Worm (Caenorhabditis elegans) whole organism, young adult: ENCODE measurements around the gene srlf-31.

ENCODE experiments used
- B0261.1 ChIP-seq: sonication (generic microtip); optimal IDR thresholded peaks from 2 replicates; lab custom pipeline; 2016; ENCODE audit warnings: mild to moderate bottlenecking, missing genetic modification characterization, moderate library complexity, missing compliant biosample characterization
- B0336.3 ChIP-seq: fragments of 200-800 bp; sonication (Bioruptor generic); IDR thresholded peaks from 2 replicates; pipeline ENCODE4 v1.3.6; 2022; ENCODE audit warnings: missing genetic modification characterization, missing compliant biosample characterization
- F10E7.11 ChIP-seq: sonication (generic microtip); optimal IDR thresholded peaks from 2 replicates; lab custom pipeline; 2017; ENCODE audit warnings: mild to moderate bottlenecking, missing genetic modification characterization, moderate library complexity, missing compliant biosample characterization
- F22D6.2 ChIP-seq: sonication (generic microtip); optimal IDR thresholded peaks from 2 replicates; lab custom pipeline; 2016; ENCODE audit warnings: mild to moderate bottlenecking, missing genetic modification characterization, missing compliant biosample characterization
- F23B12.7 ChIP-seq: sonication (generic microtip); optimal IDR thresholded peaks from 2 replicates; lab custom pipeline; 2017; ENCODE audit warnings: missing genetic modification characterization, mild to moderate bottlenecking, missing compliant biosample characterization, antibody characterized with exemption, moderate library complexity; ENCODE audit not compliant: insufficient read depth
- F33H1.4 ChIP-seq: fragments of 200-800 bp; sonication (Bioruptor generic); IDR thresholded peaks from 2 replicates; pipeline ENCODE4 v1.3.6; 2022; ENCODE audit warnings: missing genetic modification reagents, missing genetic modification characterization, missing compliant biosample characterization
- F55B11.4 ChIP-seq: sonication (generic microtip); optimal IDR thresholded peaks from 2 replicates; lab custom pipeline; 2016; ENCODE audit warnings: missing compliant biosample characterization, missing genetic modification characterization, borderline replicate concordance; ENCODE audit not compliant: insufficient read depth
- Y56A3A.18 ChIP-seq: fragments of 200-800 bp; sonication (Bioruptor generic); IDR thresholded peaks from 2 replicates; pipeline ENCODE4 v1.3.6; 2022; ENCODE audit warnings: missing genetic modification reagents, missing genetic modification characterization, missing compliant biosample characterization
- Y79H2A.3 ChIP-seq: fragments of 200-800 bp; sonication (Bioruptor generic); conservative IDR thresholded peaks from 2 replicates; pipeline ENCODE4 v1.3.6; 2022; ENCODE audit warnings: missing genetic modification reagents, missing genetic modification characterization, missing compliant biosample characterization
- Y95B8A.8 ChIP-seq: fragments of 200-800 bp; sonication (Bioruptor generic); IDR thresholded peaks from 2 replicates; pipeline ENCODE4 v1.3.6; 2022; ENCODE audit warnings: missing genetic modification reagents, missing genetic modification characterization, missing compliant biosample characterization
- ZK185.1 ChIP-seq: sonication (generic microtip); optimal IDR thresholded peaks from 2 replicates; lab custom pipeline; 2016; ENCODE audit warnings: mild to moderate bottlenecking, missing genetic modification characterization, missing compliant biosample characterization; ENCODE audit not compliant: poor library complexity, severe bottlenecking
- akir-1 ChIP-seq: fragments of 200-800 bp; sonication (Bioruptor generic); optimal IDR thresholded peaks from 2 replicates; lab custom pipeline; 2018; ENCODE audit warnings: mild to moderate bottlenecking, missing genetic modification characterization, moderate library complexity, missing compliant biosample characterization
- aptf-2 ChIP-seq: fragments of 200-800 bp; sonication (Bioruptor generic); conservative IDR thresholded peaks from 2 replicates; pipeline ENCODE4 v1.3.6; 2022; ENCODE audit warnings: missing genetic modification reagents, missing genetic modification characterization, missing compliant biosample characterization
- athp-1 ChIP-seq: sonication (generic microtip); optimal IDR thresholded peaks from 2 replicates; lab custom pipeline; 2017; ENCODE audit warnings: mild to moderate bottlenecking, missing genetic modification characterization, missing compliant biosample characterization
- bed-1 ChIP-seq: fragments of 200-800 bp; sonication (Bioruptor generic); IDR thresholded peaks from 2 replicates; pipeline ENCODE4 v1.3.6; 2022; ENCODE audit warnings: missing genetic modification reagents, missing genetic modification characterization, missing compliant biosample characterization
- bed-2 ChIP-seq: fragments of 200-800 bp; sonication (Bioruptor generic); IDR thresholded peaks from 2 replicates; pipeline ENCODE4 v1.3.6; 2022; ENCODE audit warnings: missing genetic modification reagents, missing genetic modification characterization, missing compliant biosample characterization
- ceh-100 ChIP-seq: fragments of 200-800 bp; sonication (Bioruptor generic); IDR thresholded peaks from 2 replicates; pipeline ENCODE4 v1.3.6; 2022; ENCODE audit warnings: missing genetic modification reagents, missing genetic modification characterization, missing compliant biosample characterization
- ceh-40 ChIP-seq: fragments of 200-800 bp; sonication (Bioruptor generic); IDR thresholded peaks from 2 replicates; pipeline ENCODE4 v1.3.6; 2022; ENCODE audit warnings: missing genetic modification characterization, missing compliant biosample characterization
- ceh-58 ChIP-seq: fragments of 200-800 bp; sonication (Bioruptor generic); IDR thresholded peaks from 2 replicates; pipeline ENCODE4 v1.3.6; 2022; ENCODE audit warnings: missing genetic modification characterization, missing compliant biosample characterization
- ceh-79 ChIP-seq: sonication (generic microtip); optimal IDR thresholded peaks from 2 replicates; lab custom pipeline; 2017; ENCODE audit warnings: mild to moderate bottlenecking, missing genetic modification characterization, missing compliant biosample characterization
- chd-7 ChIP-seq: sonication (generic microtip); optimal IDR thresholded peaks from 2 replicates; lab custom pipeline; 2016; ENCODE audit warnings: mild to moderate bottlenecking, missing genetic modification characterization, moderate library complexity, missing compliant biosample characterization
- dpl-1 ChIP-seq: fragments of 150-350 bp; optimal IDR thresholded peaks from 2 replicates; lab custom pipeline; 2014; ENCODE audit warnings: missing biosample characterization, missing genetic modification reagents, missing genetic modification characterization
- egl-44 ChIP-seq: fragments of 200-800 bp; sonication (Bioruptor generic); IDR thresholded peaks from 2 replicates; pipeline ENCODE4 v1.3.6; 2022; ENCODE audit warnings: missing genetic modification reagents, missing genetic modification characterization, missing compliant biosample characterization
- ets-4 ChIP-seq: fragments of 200-800 bp; sonication (Bioruptor generic); optimal IDR thresholded peaks from 2 replicates; lab custom pipeline; 2018; ENCODE audit warnings: mild to moderate bottlenecking, missing genetic modification characterization, missing compliant biosample characterization
- fkh-3 ChIP-seq: sonication (generic microtip); optimal IDR thresholded peaks from 2 replicates; lab custom pipeline; 2016; ENCODE audit warnings: mild to moderate bottlenecking, missing genetic modification characterization, missing compliant biosample characterization
- hlh-12 ChIP-seq: sonication (generic microtip); optimal IDR thresholded peaks from 2 replicates; lab custom pipeline; 2016; ENCODE audit warnings: missing genetic modification characterization, missing compliant biosample characterization
- lin-35 ChIP-seq, 3 experiments: fragments of 150-350 bp in 2 of 3; sonication (generic microtip) in 1 of 3; optimal IDR thresholded peaks; 2 replicates each; lab custom pipeline; 2014 to 2018; ENCODE audit warnings: missing biosample characterization in 3 of 3, missing genetic modification characterization in 3 of 3, missing genetic modification reagents in 3 of 3
- lir-1 ChIP-seq: fragments of 200-800 bp; sonication (Bioruptor generic); conservative IDR thresholded peaks from 2 replicates; pipeline ENCODE4 v1.3.6; 2022; ENCODE audit warnings: missing genetic modification reagents, missing genetic modification characterization, missing compliant biosample characterization
- lsy-27 ChIP-seq: sonication (generic microtip); optimal IDR thresholded peaks from 2 replicates; lab custom pipeline; 2017; ENCODE audit warnings: missing genetic modification characterization, mild to moderate bottlenecking, missing compliant biosample characterization, antibody characterized with exemption, missing genotype, borderline replicate concordance; ENCODE audit not compliant: insufficient read depth
- madf-6 ChIP-seq: fragments of 200-800 bp; sonication (Bioruptor generic); IDR thresholded peaks from 2 replicates; pipeline ENCODE4 v1.3.6; 2022; ENCODE audit warnings: missing genetic modification reagents, missing genetic modification characterization, missing compliant biosample characterization
- madf-8 ChIP-seq: fragments of 200-800 bp; sonication (Bioruptor generic); conservative IDR thresholded peaks from 2 replicates; pipeline ENCODE4 v1.3.6; 2022; ENCODE audit warnings: missing genetic modification reagents, missing genetic modification characterization, missing compliant biosample characterization
- mcd-1 ChIP-seq: fragments of 200-800 bp; sonication (Bioruptor generic); IDR thresholded peaks from 2 replicates; pipeline ENCODE4 v1.3.6; 2022; ENCODE audit warnings: missing genetic modification reagents, missing genetic modification characterization, missing compliant biosample characterization
- nhr-120 ChIP-seq: fragments of 200-800 bp; sonication (Bioruptor generic); IDR thresholded peaks from 2 replicates; pipeline ENCODE4 v1.3.6; 2022; ENCODE audit warnings: missing genetic modification characterization, missing compliant biosample characterization
- nhr-27 ChIP-seq: fragments of 200-800 bp; sonication (Bioruptor generic); optimal IDR thresholded peaks from 2 replicates; lab custom pipeline; 2018; ENCODE audit warnings: mild to moderate bottlenecking, missing genetic modification characterization, moderate library complexity, missing compliant biosample characterization
- nhr-80 ChIP-seq: sonication (generic microtip); optimal IDR thresholded peaks from 2 replicates; lab custom pipeline; 2016; ENCODE audit warnings: missing genetic modification characterization, missing compliant biosample characterization
- rcor-1 ChIP-seq: fragments of 200-800 bp; sonication (Bioruptor generic); IDR thresholded peaks from 2 replicates; pipeline ENCODE4 v1.3.6; 2022; ENCODE audit warnings: missing genetic modification reagents, missing genetic modification characterization, missing compliant biosample characterization
- repo-1 ChIP-seq: sonication (generic microtip); optimal IDR thresholded peaks from 2 replicates; lab custom pipeline; 2017; ENCODE audit warnings: mild to moderate bottlenecking, missing genetic modification characterization, missing compliant biosample characterization
- snpc-1.1 ChIP-seq: sonication (generic microtip); optimal IDR thresholded peaks from 2 replicates; lab custom pipeline; 2017; ENCODE audit warnings: missing genetic modification characterization, mild to moderate bottlenecking, missing compliant biosample characterization, antibody characterized with exemption, moderate library complexity, missing genotype, missing genetic modification reagents; ENCODE audit not compliant: insufficient read depth
- sptf-2 ChIP-seq: fragments of 200-800 bp; sonication (Bioruptor generic); optimal IDR thresholded peaks from 2 replicates; lab custom pipeline; 2018; ENCODE audit warnings: mild to moderate bottlenecking, missing genetic modification characterization, missing compliant biosample characterization
- tbp1 ChIP-seq: fragments of 200-800 bp; sonication (Bioruptor generic); optimal IDR thresholded peaks from 2 replicates; lab custom pipeline; 2018; ENCODE audit warnings: mild to moderate bottlenecking, missing genetic modification characterization, missing compliant biosample characterization
- unc-130 ChIP-seq: sonication (generic microtip); optimal IDR thresholded peaks from 2 replicates; lab custom pipeline; 2016; ENCODE audit warnings: missing genetic modification reagents, missing genetic modification characterization, missing compliant biosample characterization
- ztf-18 ChIP-seq: sonication (generic microtip); optimal IDR thresholded peaks from 2 replicates; lab custom pipeline; 2016; ENCODE audit warnings: missing genotype, mild to moderate bottlenecking, missing genetic modification characterization, missing compliant biosample characterization
- ztf-22 ChIP-seq: fragments of 200-800 bp; sonication (Bioruptor generic); optimal IDR thresholded peaks from 2 replicates; lab custom pipeline; 2018; ENCODE audit warnings: mild to moderate bottlenecking, missing genetic modification characterization, moderate library complexity, missing compliant biosample characterization
- ztf-25 ChIP-seq: fragments of 200-800 bp; sonication (Bioruptor generic); IDR thresholded peaks from 2 replicates; pipeline ENCODE4 v1.3.6; 2022; ENCODE audit warnings: missing genetic modification reagents, missing genetic modification characterization, missing compliant biosample characterization
- ztf-26 ChIP-seq: sonication (generic microtip); optimal IDR thresholded peaks from 2 replicates; lab custom pipeline; 2017; ENCODE audit warnings: missing genetic modification characterization, missing compliant biosample characterization

Gene srlf-31

ce11 chrIV:11885313-11885712 lies 37.7 kb downstream of the srlf-31 start, which contains the start of gene let-653:
Gene let-653 (plus strand): TSS chrIV:11885613.
- TF ChIP-seq ztf-18: no peak
- no peak for TF ChIP-seq aptf-2 (GFP tag; lab: Robert Waterston, UW)
- TF ChIP-seq ets-4: no peak
- no peak for TF ChIP-seq F33H1.4 (GFP tag; lab: Robert Waterston, UW)
- no peak for TF ChIP-seq Y95B8A.8 (GFP tag; lab: Robert Waterston, UW)
- TF ChIP-seq B0336.3 (GFP tag; lab: Robert Waterston, UW): no peak
- no peak for TF ChIP-seq madf-6
- no peak for TF ChIP-seq madf-8
- TF ChIP-seq nhr-27 (tag; lab: Kevin White, UChicago): no peak
- no peak for TF ChIP-seq sptf-2 (GFP tag; lab: Kevin White, UChicago)
- TF ChIP-seq F10E7.11 (tag; lab: Kevin White, UChicago): no peak
- TF ChIP-seq B0261.1 (tag; lab: Kevin White, UChicago): no peak
- TF ChIP-seq unc-130: no peak
- TF ChIP-seq mcd-1 (GFP tag; lab: Robert Waterston, UW): no peak
- TF ChIP-seq ceh-40: no peak

DNA sequence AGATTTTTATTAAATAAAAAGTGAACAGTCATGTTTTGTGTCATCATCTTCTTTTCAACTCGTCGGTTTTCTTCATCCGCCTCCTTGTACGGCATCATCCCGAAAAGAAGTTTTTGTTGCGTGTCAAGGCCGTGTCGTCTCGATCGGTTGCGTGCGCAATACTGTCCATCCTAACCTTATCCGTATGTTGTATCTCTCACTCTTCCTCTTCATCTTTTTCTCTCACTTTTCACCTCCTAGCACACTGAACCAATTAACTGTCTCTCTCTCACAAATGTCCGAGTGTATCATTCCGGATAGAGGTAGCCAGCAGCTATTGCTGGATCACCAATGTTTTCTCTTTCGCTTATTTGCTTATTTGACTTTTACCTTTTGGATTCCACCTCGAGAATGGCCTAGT lies 39.5 kb downstream of the srlf-31 start:
- TF ChIP-seq madf-8: no peak
- no peak for TF ChIP-seq ztf-26 (tag; lab: Kevin White, UChicago)
- TF ChIP-seq akir-1 (GFP tag; lab: Kevin White, UChicago): no peak
- no peak for TF ChIP-seq Y79H2A.3 (GFP tag; lab: Robert Waterston, UW)
- no peak for TF ChIP-seq ztf-18
- no peak for TF ChIP-seq lin-35 (GFP tag; optimal IDR thresholded peaks at IDR 0.05; lab: Kevin White, UChicago)

- no peak for TF ChIP-seq ceh-40
- no peak for TF ChIP-seq egl-44 (GFP tag; lab: Robert Waterston, UW)
- TF ChIP-seq madf-8: no peak
- no peak for TF ChIP-seq Y56A3A.18 (GFP tag; lab: Robert Waterston, UW)
- TF ChIP-seq ceh-79: no peak
- no peak for TF ChIP-seq dpl-1 (GFP tag; lab: Kevin White, UChicago)
- TF ChIP-seq repo-1: no peak
- TF ChIP-seq B0261.1 (tag; lab: Kevin White, UChicago): no peak
- TF ChIP-seq athp-1 (tag; lab: Kevin White, UChicago): no peak
- TF ChIP-seq fkh-3: no peak
- TF ChIP-seq lin-35 (GFP tag; optimal IDR thresholded peaks at IDR 0.05; lab: Kevin White, UChicago): no peak
- TF ChIP-seq ztf-22 (GFP tag; lab: Kevin White, UChicago): no peak
- TF ChIP-seq nhr-80: no peak
- TF ChIP-seq chd-7: no peak
- TF ChIP-seq rcor-1: no peak
- TF ChIP-seq F22D6.2 (tag; lab: Kevin White, UChicago): no peak
- no peak for TF ChIP-seq nhr-27 (tag; lab: Kevin White, UChicago)
- TF ChIP-seq ceh-100: no peak
Observed at ce11 chrIV:11882534-11882933, 40.4 kb downstream of the srlf-31 start.

DNA sequence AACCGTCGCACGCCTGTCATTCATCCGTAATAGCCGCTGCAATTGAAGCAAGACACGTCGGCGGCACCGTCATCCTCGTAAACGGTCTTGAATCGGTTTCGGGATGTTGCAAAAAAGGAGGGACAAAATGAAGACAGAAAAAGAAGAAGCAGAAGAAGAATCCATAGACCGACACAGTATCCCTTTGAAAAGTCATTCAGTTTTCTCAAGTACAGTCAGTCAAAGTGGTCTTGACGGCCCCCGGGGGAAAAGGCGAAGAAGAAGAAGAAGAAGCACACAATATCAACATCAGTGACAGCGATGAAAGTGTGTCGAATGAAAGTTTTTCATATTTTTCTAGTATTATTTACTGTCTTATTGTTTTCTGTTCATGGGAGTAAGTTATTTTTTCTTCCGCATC lies 44.7 kb downstream of the srlf-31 start, which contains the start of gene cutl-27:
cutl-27 (plus strand) TSS at position 301 of the 400 bp plus-strand sequence.
- TF ChIP-seq ZK185.1 (no peak), tbp1 (GFP tag; lab: Kevin White, UChicago) (no peak), unc-130 (no peak), ceh-58 (GFP tag; lab: Robert Waterston, UW) (no peak), bed-2 (GFP tag; lab: Robert Waterston, UW) (no peak), ztf-26 (tag; lab: Kevin White, UChicago) (no peak), F23B12.7 (no peak), lir-1 (no peak), nhr-120 (GFP tag; lab: Robert Waterston, UW) (no peak), lsy-27 (tag; lab: Kevin White, UChicago) (no peak), bed-1 (GFP tag; lab: Robert Waterston, UW) (no peak), ztf-25 (GFP tag; lab: Robert Waterston, UW) (no peak), snpc-1.1 (tag; lab: Kevin White, UChicago) (no peak), athp-1 (tag; lab: Kevin White, UChicago) (no peak), chd-7 (no peak), F55B11.4 (tag; lab: Kevin White, UChicago) (no peak), hlh-12 (tag; lab: Kevin White, UChicago) (no peak)
